Worm (Caenorhabditis elegans): ENCODE measurements around the gene ZC513.2.

ZC513.2 gene

ce11 chrV:8085141-8085540 is 30.9 kb downstream of the ZC513.2 start, which contains the start of gene C09H5.7:
TSS of gene C09H5.7 (minus strand) at chrV:8085241.
- TF ChIP-seq lin-15B (tag; optimal IDR thresholded peaks at IDR 0.05): no peak
- TF ChIP-seq vab-7 (GFP tag; IDR thresholded peaks at IDR 0.05): no peak
- TF ChIP-seq egl-27 (tag; optimal IDR thresholded peaks at IDR 0.05): no peak

- TF ChIP-seq lin-39 (tag; optimal IDR thresholded peaks at IDR 0.05): no peak
- no peak for TF ChIP-seq nhr-10 (tag; optimal IDR thresholded peaks at IDR 0.05)
- TF ChIP-seq set-16 (GFP tag; IDR thresholded peaks at IDR 0.05): no peak
- no peak for TF ChIP-seq ceh-82 (tag; optimal IDR thresholded peaks at IDR 0.05)
- no peak for TF ChIP-seq madf-9 (GFP tag; conservative IDR thresholded peaks at IDR 0.05)
- TF ChIP-seq spr-1 (tag; optimal IDR thresholded peaks at IDR 0.05): no peak
- TF ChIP-seq Y5F2A.4 (GFP tag; optimal IDR thresholded peaks at IDR 0.05): no peak
- TF ChIP-seq lir-3 (tag; optimal IDR thresholded peaks at IDR 0.05): no peak
- TF ChIP-seq nhr-28 (tag; optimal IDR thresholded peaks at IDR 0.05): no peak
- no peak for TF ChIP-seq aha-1 (tag)
- TF ChIP-seq nhr-11 (tag; optimal IDR thresholded peaks at IDR 0.05): no peak
- no peak for TF ChIP-seq ceh-44 (GFP tag; IDR thresholded peaks at IDR 0.05)
- no peak for TF ChIP-seq unc-62 (GFP tag; optimal IDR thresholded peaks at IDR 0.05 in 1 of 2)
- TF ChIP-seq unc-62 (tag; optimal IDR thresholded peaks at IDR 0.05): no peak
- TF ChIP-seq hmg-1.1 (GFP tag; IDR thresholded peaks at IDR 0.05): no peak
- TF ChIP-seq dmd-8 (GFP tag; IDR thresholded peaks at IDR 0.05): no peak
- no peak for TF ChIP-seq lsy-2 (tag; optimal IDR thresholded peaks at IDR 0.05)
- TF ChIP-seq R02D3.7 (tag; optimal IDR thresholded peaks at IDR 0.05): no peak
Observed at ce11 chrV:8090595-8090994, 36.4 kb downstream of the ZC513.2 start, which contains the start of gene str-130. TSS of gene str-130 (minus strand) at chrV:8090695.

- TF ChIP-seq mdt-29 (GFP tag; IDR thresholded peaks at IDR 0.05) (no peak), aha-1 (tag) (peak; percentile 31)
Observed at ce11 chrV:8092385-8092784, 38.2 kb downstream of the ZC513.2 start, which contains the start of gene str-129. TSS of gene str-129 (minus strand) at chrV:8092485.

- TF ChIP-seq zfp-3 (GFP tag; conservative IDR thresholded peaks at IDR 0.05) (no peak), ceh-28 (tag; optimal IDR thresholded peaks at IDR 0.05) (no peak), aly-2 (tag; optimal IDR thresholded peaks at IDR 0.05) (no peak), egl-43 (GFP tag; IDR thresholded peaks at IDR 0.05) (no peak), arid-1 (GFP tag; conservative IDR thresholded peaks at IDR 0.05) (no peak), T26A8.4 (GFP tag; IDR thresholded peaks at IDR 0.05) (no peak), lin-1 (GFP tag; IDR thresholded peaks at IDR 0.05) (no peak), mep-1 (tag; optimal IDR thresholded peaks at IDR 0.05) (no peak), sdz-12 (GFP tag; optimal IDR thresholded peaks at IDR 0.05) (no peak), F26F4.8 (GFP tag; conservative IDR thresholded peaks at IDR 0.05) (no peak), mxl-3 (GFP tag; optimal IDR thresholded peaks at IDR 0.05) (no peak), lin-15B (tag; optimal IDR thresholded peaks at IDR 0.05) (no peak), dmd-6 (GFP tag; IDR thresholded peaks at IDR 0.05) (no peak), skn-1 (tag; optimal IDR thresholded peaks at IDR 0.05) (no peak), madf-9 (GFP tag; conservative IDR thresholded peaks at IDR 0.05) (no peak), pha-4 (GFP tag; IDR thresholded peaks at IDR 0.05) (no peak), pha-4 (tag; optimal IDR thresholded peaks at IDR 0.05) (no peak), hmg-1.1 (GFP tag; IDR thresholded peaks at IDR 0.05) (no peak), F10B5.3 (tag; optimal IDR thresholded peaks at IDR 0.05) (no peak)
Observed at ce11 chrV:8095378-8095777, 41.1 kb downstream of the ZC513.2 start, which contains the start of gene str-146. TSS of gene str-146 (minus strand) at chrV:8095478.

Measured in whole organism, L4 larva.